Worm (Caenorhabditis elegans) whole organism, mixed stage, embryonic: Measurements from ENCODE around the gene srj-8.

Source experiments
- M03D4.4 ChIP-seq: sonication (generic microtip); optimal IDR thresholded peaks from 2 replicates; lab custom pipeline; 2017; ENCODE audit warnings: mild to moderate bottlenecking, missing genetic modification characterization, missing compliant biosample characterization
- blmp-1 ChIP-seq: fragments of 150-350 bp; optimal IDR thresholded peaks from 2 replicates; lab custom pipeline; 2014; ENCODE audit warnings: missing biosample characterization, missing genetic modification characterization
- lsy-2 ChIP-seq: fragments of 150-350 bp; optimal IDR thresholded peaks from 2 replicates; lab custom pipeline; 2014; ENCODE audit warnings: missing biosample characterization, missing genetic modification characterization
- nhr-237 ChIP-seq: fragments of 150-350 bp; optimal IDR thresholded peaks from 2 replicates; lab custom pipeline; 2014; ENCODE audit warnings: missing biosample characterization, missing genetic modification characterization
- nhr-28 ChIP-seq: fragments of 150-350 bp; optimal IDR thresholded peaks from 2 replicates; lab custom pipeline; 2014; ENCODE audit warnings: missing biosample characterization, missing genetic modification characterization
- nhr-76 ChIP-seq: sonication (generic microtip); optimal IDR thresholded peaks from 2 replicates; lab custom pipeline; 2017; ENCODE audit warnings: missing biosample characterization, missing genetic modification characterization
- sem-2 ChIP-seq: fragments of 200-800 bp; sonication (Bioruptor generic); optimal IDR thresholded peaks from 2 replicates; lab custom pipeline; 2018; ENCODE audit warnings: mild to moderate bottlenecking, missing genetic modification characterization, missing compliant biosample characterization
- unc-62 ChIP-seq: fragments of 150-350 bp; optimal IDR thresholded peaks from 2 replicates; lab custom pipeline; 2014; ENCODE audit warnings: missing biosample characterization, missing genetic modification reagents, missing genetic modification characterization
- zip-8 ChIP-seq: fragments of 150-350 bp; optimal IDR thresholded peaks from 2 replicates; lab custom pipeline; 2014; ENCODE audit warnings: missing biosample characterization, missing genetic modification characterization
- ztf-11 ChIP-seq: fragments of 150-350 bp; optimal IDR thresholded peaks from 2 replicates; lab custom pipeline; 2014; ENCODE audit warnings: missing biosample characterization, missing genetic modification characterization

- TF ChIP-seq ztf-11 (no peak), nhr-237 (tag; lab: Kevin White, UChicago) (no peak), nhr-28 (tag; lab: Kevin White, UChicago) (no peak), zip-8 (no peak), unc-62 (no peak), nhr-76 (tag; lab: Kevin White, UChicago) (no peak), M03D4.4 (no peak), lsy-2 (tag; lab: Kevin White, UChicago) (no peak), sem-2 (GFP tag; lab: Kevin White, UChicago) (no peak), blmp-1 (tag; lab: Kevin White, UChicago) (no peak)
Measured at ce11 chrV:3247515-3247914, at the start of gene srj-8.
